Fruit fly (Drosophila melanogaster) whole organism, pupa: ENCODE measurements around the gene CG31820.

Source experiments
- CG10348 ChIP-seq: fragments of 200-800 bp; sonication (Bioruptor generic); IDR thresholded peaks from 2 replicates; pipeline ENCODE4 v1.3.6; 2022; ENCODE audit warnings: missing biosample characterization, missing genetic modification characterization
- CG12605 ChIP-seq: fragments of 200-800 bp; sonication (Bioruptor generic); IDR thresholded peaks from 2 replicates; pipeline ENCODE4 v1.3.6; 2022; ENCODE audit warnings: missing biosample characterization, missing genetic modification characterization
- CG13204 ChIP-seq: fragments of 200-800 bp; sonication (Bioruptor generic); optimal IDR thresholded peaks from 2 replicates; lab custom pipeline; 2018; ENCODE audit warnings: missing biosample characterization, mild to moderate bottlenecking, missing genetic modification characterization, moderate library complexity
- CG14655 ChIP-seq: fragments of 200-800 bp; sonication (Bioruptor generic); optimal IDR thresholded peaks from 3 replicates; lab custom pipeline; 2017; ENCODE audit warnings: mild to moderate bottlenecking, missing biosample characterization, missing genetic modification reagents, missing genetic modification characterization
- CG15710 ChIP-seq: fragments of 200-800 bp; sonication (Bioruptor generic); optimal IDR thresholded peaks from 2 replicates; lab custom pipeline; 2018; ENCODE audit warnings: missing biosample characterization, mild to moderate bottlenecking, missing genetic modification characterization, moderate library complexity
- CG17806 ChIP-seq: fragments of 200-800 bp; sonication (Bioruptor generic); optimal IDR thresholded peaks from 2 replicates; lab custom pipeline; 2018; ENCODE audit warnings: missing biosample characterization, mild to moderate bottlenecking, missing genetic modification characterization, moderate library complexity
- CG32121 ChIP-seq: fragments of 200-800 bp; sonication (Bioruptor generic); IDR thresholded peaks from 2 replicates; pipeline ENCODE4 v1.3.6; 2022; ENCODE audit warnings: missing biosample characterization, missing genetic modification characterization
- CG34367 ChIP-seq: fragments of 200-800 bp; sonication (Bioruptor generic); optimal IDR thresholded peaks from 2 replicates; lab custom pipeline; 2018; ENCODE audit warnings: missing biosample characterization, mild to moderate bottlenecking, missing genetic modification characterization
- CG4496 ChIP-seq: fragments of 200-800 bp; sonication (Bioruptor generic); IDR thresholded peaks from 3 replicates; pipeline ENCODE4 v1.3.6; 2022; ENCODE audit warnings: missing biosample characterization, missing genetic modification characterization
- CG8159 ChIP-seq: fragments of 200-800 bp; sonication (Bioruptor generic); optimal IDR thresholded peaks from 3 replicates; lab custom pipeline; 2018; ENCODE audit warnings: missing biosample characterization, mild to moderate bottlenecking, missing genetic modification characterization, moderate library complexity
- CG8301 ChIP-seq: fragments of 200-800 bp; sonication (Bioruptor generic); optimal IDR thresholded peaks from 2 replicates; lab custom pipeline; 2018; ENCODE audit warnings: missing biosample characterization, mild to moderate bottlenecking, missing genetic modification characterization
- CG9948 ChIP-seq: fragments of 200-800 bp; sonication (Bioruptor generic); optimal IDR thresholded peaks from 2 replicates; lab custom pipeline; 2018; ENCODE audit warnings: missing biosample characterization, mild to moderate bottlenecking, missing genetic modification characterization, moderate library complexity
- EcR ChIP-seq: fragments of 200-800 bp; sonication (Bioruptor generic); optimal IDR thresholded peaks from 3 replicates; lab custom pipeline; 2019; ENCODE audit warnings: missing biosample characterization, missing genetic modification characterization, mild to moderate bottlenecking, moderate library complexity, missing genetic modification reagents
- Pif1A ChIP-seq: fragments of 200-800 bp; sonication (Bioruptor generic); optimal IDR thresholded peaks from 3 replicates; lab custom pipeline; 2016; ENCODE audit warnings: missing biosample characterization, missing genetic modification characterization
- Pif1B ChIP-seq: fragments of 200-800 bp; sonication (Bioruptor generic); optimal IDR thresholded peaks from 3 replicates; lab custom pipeline; 2016; ENCODE audit warnings: missing biosample characterization, missing genetic modification characterization
- Snoo ChIP-seq: fragments of 200-800 bp; sonication (Bioruptor generic); optimal IDR thresholded peaks from 3 replicates; lab custom pipeline; 2017; ENCODE audit warnings: missing biosample characterization, mild to moderate bottlenecking, missing genetic modification characterization, inconsistent platforms
- fd96Ca ChIP-seq: fragments of 200-800 bp; sonication (Bioruptor generic); IDR thresholded peaks from 3 replicates; pipeline ENCODE4 v1.3.6; 2022; ENCODE audit warnings: missing biosample characterization, missing genetic modification characterization
- gl ChIP-seq: fragments of 200-800 bp; sonication (Bioruptor generic); optimal IDR thresholded peaks from 2 replicates; lab custom pipeline; 2018; ENCODE audit warnings: missing biosample characterization, mild to moderate bottlenecking, missing genetic modification characterization
- rn ChIP-seq: fragments of 200-800 bp; sonication (Bioruptor generic); IDR thresholded peaks from 2 replicates; pipeline ENCODE4 v1.3.6; 2022; ENCODE audit warnings: missing biosample characterization, missing genetic modification characterization

Gene CG31820

DNA sequence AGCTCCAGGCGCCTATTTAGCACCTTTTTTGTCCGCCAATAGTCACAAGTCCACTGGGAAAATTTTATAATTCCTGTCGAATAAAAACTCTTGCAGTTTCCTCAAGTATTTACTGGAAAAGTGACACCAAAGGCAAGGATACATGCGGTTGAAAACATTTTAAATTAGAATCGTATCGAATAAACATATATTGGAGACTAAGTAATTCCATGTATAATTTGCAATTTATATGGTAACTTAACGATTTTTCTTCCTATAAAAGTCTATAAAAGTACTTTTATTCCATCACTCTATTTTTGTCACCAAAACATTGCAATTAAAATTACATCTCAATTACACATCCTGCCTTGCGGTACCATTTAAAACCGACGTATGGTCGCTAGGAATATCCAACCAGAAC, 2.5 kb downstream of the CG31820 start, which contains the start of gene CG34167:
Gene CG34167 (minus strand): TSS at position 101 of the 400 bp plus-strand sequence.
- no peak for TF ChIP-seq CG32121
- TF ChIP-seq CG14655 = no peak
- TF ChIP-seq rn = no peak
- no peak for TF ChIP-seq CG9948 (tag; lab: Kevin White, UChicago)
- TF ChIP-seq CG8159 = no peak
- TF ChIP-seq fd96Ca (GFP tag; lab: Robert Waterston, UW) = no peak
- no peak for TF ChIP-seq gl (tag; lab: Kevin White, UChicago)
- TF ChIP-seq Pif1A = no peak
- TF ChIP-seq Snoo (tag; lab: Kevin White, UChicago) = no peak
- no peak for TF ChIP-seq CG12605 (GFP tag; lab: Robert Waterston, UW)
- no peak for TF ChIP-seq CG4496
- no peak for TF ChIP-seq CG34367 (tag; lab: Kevin White, UChicago)
- TF ChIP-seq Pif1B = no peak
- TF ChIP-seq CG8301 (tag; lab: Kevin White, UChicago) = no peak

DNA sequence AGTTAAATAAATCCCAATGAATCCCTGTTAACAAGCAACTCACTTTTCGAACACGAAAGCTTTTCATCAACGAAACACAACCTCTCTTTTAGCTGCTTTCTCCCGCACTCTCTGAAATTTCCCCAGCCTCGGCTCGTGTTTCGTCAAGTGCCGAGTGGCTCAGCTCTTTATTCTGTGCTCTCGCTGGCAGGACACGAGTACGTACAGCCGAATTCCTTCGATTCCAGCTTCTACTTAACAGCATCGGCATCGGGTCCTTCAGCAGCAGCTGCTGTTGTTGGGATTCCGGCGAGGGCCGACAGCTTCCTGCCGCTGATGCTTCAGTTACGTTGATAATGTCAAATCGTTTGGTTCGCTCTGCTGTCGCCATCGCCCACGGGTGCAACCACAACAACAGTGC, 5.9 kb downstream of the CG31820 start, which contains the start of gene beat-Ic:
Gene beat-Ic (plus strand): TSS at position 93 of the 400 bp plus-strand sequence.
- TF ChIP-seq CG17806 = no peak
- no peak for TF ChIP-seq CG9948 (tag; lab: Kevin White, UChicago)
- TF ChIP-seq gl (tag; lab: Kevin White, UChicago) = no peak
- TF ChIP-seq, all 21 proteins: peak for 0

DNA sequence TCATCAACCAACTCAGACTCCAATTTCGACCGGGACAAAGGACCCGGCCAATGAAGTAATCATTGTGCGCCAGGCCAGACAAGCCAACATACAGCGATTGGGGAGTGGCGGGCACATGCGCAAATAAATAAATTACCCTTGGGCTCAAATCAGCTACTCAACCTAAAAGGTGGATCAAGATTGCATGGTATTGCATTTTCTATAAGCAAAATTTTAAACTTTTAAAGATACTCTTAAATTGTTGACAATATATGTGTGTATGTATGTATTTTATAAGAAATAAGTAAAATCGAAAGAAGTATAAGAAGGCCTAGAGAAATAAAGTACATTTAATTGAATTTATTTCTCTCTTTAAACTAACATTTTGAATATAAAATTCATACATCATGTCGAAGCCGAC, 26.9 kb downstream of the CG31820 start, which contains the start of gene CG10839:
Gene CG10839 (plus strand): TSS at position 301 of the 400 bp plus-strand sequence.
- no peak for TF ChIP-seq gl (tag; lab: Kevin White, UChicago)
- TF ChIP-seq, all 21 proteins: peak for 0

DNA sequence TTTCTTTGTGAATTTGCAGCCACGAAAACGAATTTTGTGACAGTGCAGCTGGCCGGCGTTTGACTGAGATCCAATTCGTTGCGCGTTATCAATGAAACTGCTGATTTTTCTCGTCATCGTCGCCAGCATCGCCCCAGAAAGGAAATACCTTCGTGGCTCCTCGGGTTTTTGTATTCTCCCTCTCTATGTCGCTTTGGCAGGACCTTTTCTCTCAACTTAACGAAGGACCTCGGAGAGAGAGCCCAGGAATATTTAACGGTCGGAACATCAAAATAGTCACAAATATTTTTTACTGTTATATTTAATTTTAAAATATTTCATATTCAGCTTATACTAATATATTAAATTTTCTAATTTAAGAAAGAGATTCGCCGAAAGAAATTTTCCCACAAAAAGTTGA, 43.7 kb downstream of the CG31820 start, which contains the start of gene beat-Ib:
Gene beat-Ib (minus strand): TSS at position 101 of the 400 bp plus-strand sequence.
- TF ChIP-seq CG10348 (GFP tag; lab: Robert Waterston, UW) = no peak
- TF ChIP-seq CG13204 = no peak
- no peak for TF ChIP-seq EcR (GFP tag; lab: Kevin White, UChicago)
- no peak for TF ChIP-seq CG32121

DNA sequence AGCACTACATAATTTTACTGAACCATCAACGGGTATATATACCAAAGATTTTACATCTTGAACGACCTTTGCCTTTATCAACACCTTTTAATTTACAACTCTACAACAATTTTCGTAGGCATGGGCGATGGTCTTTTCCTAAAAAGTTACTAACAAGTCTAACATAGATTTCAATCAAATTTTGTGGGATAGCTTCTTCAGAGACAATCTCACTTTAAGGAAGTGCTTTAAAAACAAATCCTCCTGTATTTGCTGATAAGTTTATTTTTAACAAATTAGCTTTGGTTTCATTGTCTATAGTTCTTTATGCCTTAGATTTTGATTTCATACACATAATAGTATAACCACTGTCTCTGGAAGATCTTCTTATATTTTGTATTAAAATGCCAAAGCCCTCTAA, 48.5 kb downstream of the CG31820 start, which contains the start of gene CG18063:
Gene CG18063 (plus strand): TSS at position 301 of the 400 bp plus-strand sequence.
- TF ChIP-seq EcR (GFP tag; lab: Kevin White, UChicago) (no peak), CG34367 (tag; lab: Kevin White, UChicago) (no peak), Snoo (tag; lab: Kevin White, UChicago) (no peak), CG15710 (tag; lab: Kevin White, UChicago) (no peak), CG9948 (tag; lab: Kevin White, UChicago) (no peak), gl (tag; lab: Kevin White, UChicago) (no peak), CG14655 (no peak), CG17806 (no peak), CG4496 (no peak)
